Fruit fly (Drosophila melanogaster): ENCODE measurements around the gene CG14237.

The CG14237 gene

dm6 chr3R:26481231-26481630, 24.6 kb downstream of the CG14237 start:
- no peak for TF ChIP-seq CG17801 (GFP tag; optimal IDR thresholded peaks at IDR 0.05; ENCODE audit: partially characterized antibody)

dm6 chr3R:26483657-26484056, 27.0 kb downstream of the CG14237 start:
- TF ChIP-seq CG17801 (GFP tag; optimal IDR thresholded peaks at IDR 0.05; ENCODE audit: partially characterized antibody), result no peak

- no peak for TF ChIP-seq CG17801 (GFP tag; optimal IDR thresholded peaks at IDR 0.05; ENCODE audit: partially characterized antibody)
Measured at dm6 chr3R:26484511-26484910, 27.8 kb downstream of the CG14237 start.

dm6 chr3R:26485240-26485865, 28.7 kb downstream of the CG14237 start:
- TF ChIP-seq CG17801 (GFP tag; optimal IDR thresholded peaks at IDR 0.05; ENCODE audit: partially characterized antibody), result no peak

- TF ChIP-seq CG17801 (GFP tag; optimal IDR thresholded peaks at IDR 0.05; ENCODE audit: partially characterized antibody), result no peak
Measured at dm6 chr3R:26489456-26489855, 32.8 kb downstream of the CG14237 start.

- no peak for TF ChIP-seq CG17801 (GFP tag; optimal IDR thresholded peaks at IDR 0.05; ENCODE audit: partially characterized antibody)
Measured at dm6 chr3R:26494247-26494646, 37.6 kb downstream of the CG14237 start.

dm6 chr3R:26496356-26496755, 39.7 kb downstream of the CG14237 start:
- TF ChIP-seq CG17801 (GFP tag; optimal IDR thresholded peaks at IDR 0.05; ENCODE audit: partially characterized antibody), result no peak

- TF ChIP-seq CG17801 (GFP tag; optimal IDR thresholded peaks at IDR 0.05; ENCODE audit: partially characterized antibody), result no peak
Measured at dm6 chr3R:26499136-26499535, 42.5 kb downstream of the CG14237 start.

- no peak for TF ChIP-seq CG17801 (GFP tag; optimal IDR thresholded peaks at IDR 0.05; ENCODE audit: partially characterized antibody)
Measured at dm6 chr3R:26500355-26500754, 43.7 kb downstream of the CG14237 start.

- TF ChIP-seq CG17801 (GFP tag; optimal IDR thresholded peaks at IDR 0.05; ENCODE audit: partially characterized antibody), result no peak
Measured at dm6 chr3R:26502072-26502471, 45.4 kb downstream of the CG14237 start.

- no peak for TF ChIP-seq CG17801 (GFP tag; optimal IDR thresholded peaks at IDR 0.05; ENCODE audit: partially characterized antibody)
Measured at dm6 chr3R:26502907-26503306, 46.2 kb downstream of the CG14237 start.

- no peak for TF ChIP-seq CG17801 (GFP tag; optimal IDR thresholded peaks at IDR 0.05; ENCODE audit: partially characterized antibody)
Measured at dm6 chr3R:26503317-26503716, 46.6 kb downstream of the CG14237 start.
